Fruit fly (Drosophila melanogaster) whole organism, adult: ENCODE data around the gene Nph.

Source experiments
- CG11617 ChIP-seq: fragments of 200-800 bp; sonication (Bioruptor generic); optimal IDR thresholded peaks from 2 replicates; lab custom pipeline; 2017; ENCODE audit warnings: mild to moderate bottlenecking, missing biosample characterization, missing genetic modification reagents, missing genetic modification characterization
- CG14711 ChIP-seq: fragments of 200-800 bp; sonication (Bioruptor generic); optimal IDR thresholded peaks from 2 replicates; lab custom pipeline; 2018; ENCODE audit warnings: missing biosample characterization, mild to moderate bottlenecking, missing genetic modification characterization, moderate library complexity
- CG1620 ChIP-seq: fragments of 200-800 bp; sonication (Bioruptor generic); optimal IDR thresholded peaks from 2 replicates; lab custom pipeline; 2016; ENCODE audit warnings: missing biosample characterization, missing genetic modification characterization
- CG33017 ChIP-seq: fragments of 200-800 bp; sonication (Bioruptor generic); optimal IDR thresholded peaks from 2 replicates; lab custom pipeline; 2018; ENCODE audit warnings: missing biosample characterization, mild to moderate bottlenecking, missing genetic modification characterization, moderate library complexity
- CG5204 ChIP-seq: fragments of 200-800 bp; sonication (Bioruptor generic); optimal IDR thresholded peaks from 2 replicates; lab custom pipeline; 2016; ENCODE audit warnings: missing biosample characterization, missing genetic modification characterization
- CG7045 ChIP-seq: fragments of 200-800 bp; sonication (Bioruptor generic); optimal IDR thresholded peaks from 2 replicates; lab custom pipeline; 2017; ENCODE audit warnings: missing biosample characterization, mild to moderate bottlenecking, missing genetic modification characterization
- CG7101 ChIP-seq: fragments of 200-800 bp; sonication (Bioruptor generic); optimal IDR thresholded peaks from 2 replicates; lab custom pipeline; 2018; ENCODE audit warnings: missing biosample characterization, mild to moderate bottlenecking, missing genetic modification characterization, moderate library complexity
- Clk ChIP-seq: fragments of 200-800 bp; sonication (Bioruptor generic); optimal IDR thresholded peaks from 2 replicates; lab custom pipeline; 2017; ENCODE audit warnings: missing biosample characterization, missing genetic modification characterization
- Crg-1 ChIP-seq: fragments of 200-800 bp; sonication (Bioruptor generic); optimal IDR thresholded peaks from 2 replicates; lab custom pipeline; 2016; ENCODE audit warnings: missing biosample characterization, missing genetic modification characterization
- Hr96 ChIP-seq: fragments of 200-800 bp; sonication (Bioruptor generic); optimal IDR thresholded peaks from 2 replicates; lab custom pipeline; 2016; ENCODE audit warnings: missing biosample characterization, missing genetic modification characterization
- Mnt ChIP-seq: fragments of 200-800 bp; sonication (Bioruptor generic); optimal IDR thresholded peaks from 2 replicates; lab custom pipeline; 2016; ENCODE audit warnings: missing biosample characterization, mild to moderate bottlenecking, missing genetic modification characterization
- bab1 ChIP-seq: fragments of 200-800 bp; sonication (Bioruptor generic); optimal IDR thresholded peaks from 3 replicates; lab custom pipeline; 2019; ENCODE audit warnings: missing biosample characterization, mild to moderate bottlenecking, missing genetic modification characterization, moderate library complexity
- cic ChIP-seq: fragments of 200-800 bp; sonication (Bioruptor generic); optimal IDR thresholded peaks from 2 replicates; lab custom pipeline; 2017; ENCODE audit warnings: missing biosample characterization, mild to moderate bottlenecking, missing genetic modification characterization, moderate library complexity
- cnc ChIP-seq, 2 experiments: fragments of >200 bp; optimal IDR thresholded peaks; 2 replicates each; lab custom pipeline; 2017
- kay ChIP-seq: fragments of 200-800 bp; sonication (Bioruptor generic); peaks from one replicate; lab custom pipeline; 2016; ENCODE audit warnings: missing biosample characterization, missing genetic modification characterization, borderline replicate concordance
- ovo ChIP-seq: fragments of 200-800 bp; sonication (Bioruptor generic); optimal IDR thresholded peaks from 2 replicates; lab custom pipeline; 2016; ENCODE audit warnings: missing biosample characterization, missing genetic modification characterization
- pad ChIP-seq: fragments of 200-800 bp; sonication (Bioruptor generic); optimal IDR thresholded peaks from 3 replicates; lab custom pipeline; 2017; ENCODE audit warnings: missing biosample characterization, missing genetic modification characterization, mild to moderate bottlenecking, moderate library complexity, missing genetic modification reagents
- tj ChIP-seq: fragments of 200-800 bp; sonication (Bioruptor generic); optimal IDR thresholded peaks from 3 replicates; lab custom pipeline; 2017; ENCODE audit warnings: missing biosample characterization, mild to moderate bottlenecking, missing genetic modification characterization, moderate library complexity
- toe ChIP-seq: fragments of 200-800 bp; sonication (Bioruptor generic); optimal IDR thresholded peaks from 2 replicates; lab custom pipeline; 2016; ENCODE audit warnings: missing biosample characterization, missing genetic modification characterization

Gene Nph

DNA sequence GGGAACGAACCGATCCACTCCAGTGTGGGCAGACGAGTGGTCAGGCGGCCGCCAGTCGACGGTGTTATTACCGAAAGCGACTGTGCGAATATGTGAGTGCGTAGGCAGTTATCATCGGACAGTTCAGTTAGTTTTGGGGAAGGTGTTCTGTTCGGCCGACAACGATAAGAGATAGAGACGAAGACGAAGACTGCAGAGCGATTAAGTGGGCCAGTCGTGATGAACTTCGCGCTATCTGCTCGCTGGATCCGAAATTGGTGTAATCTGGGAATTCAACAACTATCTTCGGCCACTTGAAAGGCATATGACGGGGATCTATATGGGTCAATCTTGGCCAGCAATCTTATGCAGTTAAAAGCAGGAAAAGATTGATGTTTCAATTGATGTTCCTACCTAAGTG lies 4.5 kb upstream of the Nph start, which contains the start of gene CG7912:
TSS of gene CG7912 (minus strand) at position 17 of the 400 bp plus-strand sequence.
- TF ChIP-seq CG1620 (no peak), Hr96 (GFP tag; lab: Kevin White, UChicago) (no peak)

DNA sequence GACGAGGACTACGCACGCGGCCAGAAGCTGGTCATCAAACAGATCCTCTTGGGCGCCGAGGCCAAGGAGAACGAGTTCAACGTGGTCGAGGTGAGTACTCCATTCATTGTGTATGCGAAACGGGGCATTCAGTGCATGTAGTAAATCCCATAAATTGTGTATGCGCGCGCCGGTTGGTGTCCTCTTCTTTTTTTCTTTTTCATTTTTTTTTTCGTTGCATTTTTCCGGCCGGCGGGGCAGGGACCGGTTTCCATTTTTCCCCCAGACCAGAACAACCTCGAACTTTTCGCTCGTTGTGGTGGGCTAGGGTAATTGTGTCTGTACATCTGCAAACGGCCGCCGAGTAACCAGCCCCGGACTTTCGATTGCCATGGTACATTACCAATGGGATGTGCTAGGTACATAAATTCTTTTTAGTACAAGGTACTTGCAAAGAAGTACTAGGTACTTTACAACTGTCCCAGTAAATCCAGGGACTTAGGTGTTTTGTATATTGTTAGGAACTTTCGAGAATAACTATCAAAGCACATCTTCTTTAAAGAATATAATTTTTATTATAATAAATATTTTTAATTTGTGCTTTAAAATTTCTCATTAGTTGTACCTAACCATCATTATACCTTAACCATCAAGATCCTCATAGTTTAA lies 795 bp upstream of the Nph start:
- no peak for TF ChIP-seq CG5204
- no peak for TF ChIP-seq CG14711 (tag; lab: Kevin White, UChicago)
- TF ChIP-seq CG33017 (tag; lab: Kevin White, UChicago): no peak
- no peak for TF ChIP-seq CG7101 (tag; lab: Kevin White, UChicago)

DNA sequence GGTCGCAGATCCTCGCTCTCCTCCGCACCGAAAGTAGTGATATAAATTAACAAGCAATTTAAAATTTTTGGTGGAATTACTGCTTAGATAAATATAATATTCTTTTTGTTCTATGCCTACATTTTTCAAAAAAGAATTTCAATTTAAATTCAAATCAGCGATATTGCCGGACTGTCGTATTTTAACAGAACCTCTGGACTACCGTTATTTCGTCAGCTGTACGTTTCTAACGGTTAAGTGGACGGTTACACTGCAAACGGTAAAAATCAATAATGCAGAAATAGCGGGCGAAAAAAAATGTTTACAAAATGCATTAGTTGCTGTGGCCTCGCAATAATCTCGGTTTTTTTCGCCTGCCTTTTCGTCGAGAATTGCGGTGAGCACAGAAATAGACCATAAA lies 4.4 kb downstream of the Nph start, which contains the start of gene Tace:
TSS of gene Tace (plus strand) at position 245 of the 400 bp plus-strand sequence.
- TF ChIP-seq Clk (GFP tag; lab: Kevin White, UChicago) (no peak), tj (GFP tag; lab: Kevin White, UChicago) (no peak), ovo (GFP tag; lab: Kevin White, UChicago) (peak; percentile 9), Hr96 (GFP tag; lab: Kevin White, UChicago) (no peak)

DNA sequence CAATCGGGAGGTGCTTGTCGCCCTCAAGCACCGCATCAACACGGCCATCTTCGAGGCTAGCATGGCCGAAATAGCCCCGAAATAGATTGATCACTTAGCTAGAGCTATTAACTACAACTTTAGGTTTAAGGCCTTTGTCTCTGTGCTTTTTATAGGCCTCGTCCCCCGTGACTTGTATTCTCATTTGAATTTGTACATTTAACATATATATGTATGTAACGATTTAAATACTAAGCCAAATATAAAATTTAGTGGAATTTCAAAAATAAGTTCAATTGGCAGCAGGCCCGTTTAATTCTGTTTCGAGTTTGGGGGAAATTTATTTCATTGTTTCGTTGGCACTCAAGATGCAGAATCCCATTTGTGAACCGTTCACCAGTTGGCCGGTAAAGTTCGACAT lies 5.2 kb downstream of the Nph start, which contains the start of gene CG34298:
TSS of gene CG34298 (plus strand) at position 301 of the 400 bp plus-strand sequence.
- no peak for TF ChIP-seq tj (GFP tag; lab: Kevin White, UChicago)
- no peak for TF ChIP-seq Clk (GFP tag; lab: Kevin White, UChicago)
- no peak for TF ChIP-seq cic (GFP tag; lab: Kevin White, UChicago)
- no peak for TF ChIP-seq Crg-1 (GFP tag; lab: Kevin White, UChicago)
- no peak for TF ChIP-seq CG5204
- no peak for TF ChIP-seq Hr96 (GFP tag; lab: Kevin White, UChicago)
- no peak for TF ChIP-seq toe (GFP tag; lab: Kevin White, UChicago)
- TF ChIP-seq cnc (optimal IDR thresholded peaks at IDR 0.05; lab: Kevin White, UChicago): no peak
- no peak for TF ChIP-seq CG11617 (GFP tag; lab: Kevin White, UChicago)
- no peak for TF ChIP-seq CG14711 (tag; lab: Kevin White, UChicago)
- TF ChIP-seq pad (GFP tag; lab: Kevin White, UChicago): no peak
- TF ChIP-seq CG7101 (tag; lab: Kevin White, UChicago): no peak
- TF ChIP-seq CG1620: no peak
- no peak for TF ChIP-seq CG33017 (tag; lab: Kevin White, UChicago)
- TF ChIP-seq ovo (GFP tag; lab: Kevin White, UChicago): no peak
- TF ChIP-seq bab1 (GFP tag; lab: Kevin White, UChicago): no peak

DNA sequence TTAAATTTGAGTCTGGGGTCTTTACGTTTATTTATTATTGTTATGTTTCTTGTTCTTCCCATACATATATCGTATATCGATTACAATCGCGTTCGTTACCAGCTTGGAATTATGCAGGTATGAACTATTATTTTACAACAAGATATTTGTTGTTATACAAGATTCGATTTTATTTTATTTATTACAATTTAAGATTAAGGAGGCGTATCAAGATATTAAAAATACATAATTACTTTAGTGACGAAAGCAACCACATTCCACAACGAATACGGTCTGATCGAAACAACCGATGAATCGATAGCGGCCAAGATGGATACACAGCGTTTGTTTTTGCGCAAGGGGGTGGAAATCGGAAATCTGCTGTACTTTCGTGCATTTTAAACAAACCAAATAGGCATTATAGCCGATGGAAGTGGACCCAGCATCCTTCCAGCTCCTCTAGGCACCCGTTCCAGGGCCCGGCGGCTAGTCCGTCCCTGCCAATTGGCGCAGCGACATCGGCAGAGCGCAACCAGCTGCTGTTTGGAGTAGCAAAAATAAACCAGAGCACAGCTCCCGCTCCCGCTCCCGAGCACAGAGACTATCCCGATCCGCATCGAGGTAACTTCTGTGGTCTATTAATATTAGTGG lies 6.9 kb downstream of the Nph start, which contains the start of the genes CG15525 and CG11504:
TSS of gene CG15525 (minus strand) at position 70 of the 630 bp plus-strand sequence.
TSS of gene CG11504 (plus strand) at position 294 of the 630 bp plus-strand sequence.
- TF ChIP-seq kay (GFP tag; lab: Kevin White, UChicago) (no peak), bab1 (GFP tag; lab: Kevin White, UChicago) (peak; percentile 55), CG7101 (tag; lab: Kevin White, UChicago) (peak; percentile 18), toe (GFP tag; lab: Kevin White, UChicago) (no peak), Mnt (GFP tag; lab: Kevin White, UChicago) (peak; percentile 42), CG14711 (tag; lab: Kevin White, UChicago) (peak; percentile 29), CG1620 (peak; percentile 23)

DNA sequence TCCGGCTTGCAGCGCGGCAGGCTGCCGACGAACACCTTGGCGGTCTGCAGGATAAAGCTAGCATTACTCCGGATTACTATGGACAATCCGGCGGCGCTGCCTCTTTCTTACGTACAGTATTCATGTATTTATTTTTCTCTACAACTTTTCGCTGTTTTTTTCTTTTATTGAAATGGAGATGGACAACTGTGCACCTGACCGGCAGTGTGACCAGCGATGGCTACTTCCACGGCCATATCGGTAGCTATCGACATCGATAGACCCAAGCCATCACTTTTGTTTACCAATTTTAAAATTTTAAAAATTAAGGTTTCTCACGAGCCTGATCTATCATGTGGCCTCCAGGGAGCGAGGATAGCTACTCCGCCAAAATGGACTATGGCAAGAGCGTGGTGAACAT lies 9.6 kb downstream of the Nph start, which contains the start of the genes CG7903 and Sas-6:
TSS of gene CG7903 (minus strand) at position 197 of the 400 bp plus-strand sequence.
TSS of gene Sas-6 (plus strand) at position 323 of the 400 bp plus-strand sequence.
- peak; percentile 9 for TF ChIP-seq CG1620
- TF ChIP-seq CG14711 (tag; lab: Kevin White, UChicago): peak; percentile 1
- TF ChIP-seq CG5204: no peak

DNA sequence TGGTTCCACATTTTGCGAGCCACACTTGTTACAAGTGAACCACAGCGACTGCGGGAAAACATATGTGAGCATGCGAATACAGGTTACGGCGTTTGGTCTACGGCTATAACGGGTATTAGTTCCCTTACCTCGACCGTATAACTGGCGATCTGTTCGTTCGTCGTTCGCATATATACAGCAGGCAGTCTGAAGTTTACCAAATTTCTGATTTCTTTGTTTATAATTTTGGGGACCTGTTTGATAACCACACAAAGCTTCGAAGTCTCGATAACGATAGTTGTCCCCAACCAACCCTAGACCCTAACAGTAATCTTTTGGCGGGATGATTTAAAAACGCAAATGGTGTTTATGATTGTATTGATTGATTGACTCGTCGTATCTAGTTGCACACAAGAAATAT lies 11.5 kb downstream of the Nph start, which contains the start of gene Acph-1:
TSS of gene Acph-1 (minus strand) at position 278 of the 400 bp plus-strand sequence.
- TF ChIP-seq CG7045 (GFP tag; lab: Kevin White, UChicago) (no peak), CG5204 (no peak), bab1 (GFP tag; lab: Kevin White, UChicago) (peak; percentile 6), CG11617 (GFP tag; lab: Kevin White, UChicago) (no peak)

DNA sequence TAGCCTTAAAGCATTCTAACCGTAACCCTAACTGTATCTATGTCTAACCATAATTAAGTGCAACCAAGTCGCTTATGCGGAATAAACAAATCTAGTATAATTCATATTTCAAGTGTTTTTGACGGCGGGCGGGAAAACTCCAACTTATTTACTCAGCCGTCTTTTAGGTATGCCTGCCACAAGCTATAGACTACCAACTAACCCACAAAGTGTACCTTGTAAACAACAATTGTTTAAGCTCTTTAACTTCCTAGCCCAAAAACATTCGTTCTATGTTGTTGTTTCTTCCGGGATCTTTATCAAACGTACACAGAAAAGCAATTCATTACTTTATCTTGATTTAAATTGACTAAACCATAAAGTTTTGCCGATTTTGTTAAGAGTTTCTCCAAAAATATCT lies 14.0 kb downstream of the Nph start:
- no peak for TF ChIP-seq Crg-1 (GFP tag; lab: Kevin White, UChicago)
- TF ChIP-seq CG5204: no peak
- no peak for TF ChIP-seq CG14711 (tag; lab: Kevin White, UChicago)
- TF ChIP-seq kay (GFP tag; lab: Kevin White, UChicago): no peak
- TF ChIP-seq Hr96 (GFP tag; lab: Kevin White, UChicago): no peak
- TF ChIP-seq tj (GFP tag; lab: Kevin White, UChicago): no peak
- TF ChIP-seq toe (GFP tag; lab: Kevin White, UChicago): no peak
